Worm (Caenorhabditis elegans): ENCODE data around the gene lon-3.

The lon-3 gene

DNA sequence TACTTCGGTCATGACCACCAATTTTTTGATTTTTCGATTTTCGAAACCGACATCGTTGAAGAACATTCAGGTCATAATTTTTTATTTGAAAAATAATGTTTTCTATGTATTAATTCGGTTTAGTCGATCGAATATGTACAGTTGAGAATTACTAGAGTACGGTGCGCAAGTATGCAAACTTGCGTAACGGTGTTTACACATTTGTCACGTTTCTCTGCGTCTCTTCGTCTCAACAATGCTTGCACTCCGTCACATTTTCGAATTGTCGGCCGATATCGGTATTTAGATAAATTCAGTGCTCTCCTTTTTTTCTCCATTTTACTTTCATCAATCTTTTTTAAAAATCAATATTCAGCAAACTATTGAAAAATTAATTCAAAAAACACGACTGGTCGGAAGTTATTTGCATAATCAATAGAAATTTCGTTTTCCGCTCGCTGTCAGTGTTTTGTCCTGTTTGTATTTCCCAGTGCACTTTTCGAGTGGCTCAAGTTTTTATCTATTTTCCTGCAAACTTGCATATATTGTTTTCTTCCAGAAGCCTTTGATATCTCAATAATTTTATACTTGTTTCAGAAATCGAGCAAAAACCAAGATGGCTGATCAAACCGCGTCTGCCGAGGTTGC lies 7.4 kb downstream of the lon-3 start, which contains the start of gene dpy-30:
Gene dpy-30, plus strand, starts transcription at position 577 of the 627 bp plus-strand sequence.
- no peak for TF ChIP-seq ceh-19 (GFP tag; optimal IDR thresholded peaks at IDR 0.05)
- peak; percentile 24 for TF ChIP-seq ceh-34 (tag; optimal IDR thresholded peaks at IDR 0.05)
- no peak for TF ChIP-seq pat-9 (tag; optimal IDR thresholded peaks at IDR 0.05)
- TF ChIP-seq nfya-1 (tag; optimal IDR thresholded peaks at IDR 0.05) = peak; percentile 42
- TF ChIP-seq hlh-15 (tag; optimal IDR thresholded peaks at IDR 0.05) = no peak
- peak; percentile 33 for TF ChIP-seq hlh-30 (tag; optimal IDR thresholded peaks at IDR 0.05; ENCODE audit: insufficient read depth)
- TF ChIP-seq ceh-30 (tag; optimal IDR thresholded peaks at IDR 0.05) = peak; percentile 7

DNA sequence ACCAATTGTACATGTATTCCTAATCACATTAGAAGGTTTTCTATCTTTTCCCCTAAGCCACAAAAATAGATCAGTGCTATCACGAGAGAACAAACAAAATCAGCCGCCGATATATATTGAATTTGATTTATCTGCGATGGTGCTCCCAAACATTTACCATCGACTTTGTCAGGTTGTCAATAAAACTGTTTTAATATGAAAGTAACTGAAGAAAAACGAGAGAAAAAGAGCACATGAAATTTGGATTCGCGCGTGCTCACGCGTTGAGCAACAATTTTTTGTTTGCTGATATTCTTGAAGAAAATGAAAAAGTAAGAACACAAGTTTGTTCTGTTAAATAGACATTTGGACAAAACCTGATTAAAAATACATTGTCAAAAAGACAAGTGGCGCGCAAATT lies 9.6 kb downstream of the lon-3 start:
- TF ChIP-seq zip-5 (tag; optimal IDR thresholded peaks at IDR 0.05) = no peak
- no peak for TF ChIP-seq hlh-15 (tag; optimal IDR thresholded peaks at IDR 0.05)
- TF ChIP-seq unc-55 (GFP tag; optimal IDR thresholded peaks at IDR 0.05) = no peak
- TF ChIP-seq mec-3 (tag; optimal IDR thresholded peaks at IDR 0.05; ENCODE audit: borderline replicate concordance) = no peak
- TF ChIP-seq dve-1 (tag; optimal IDR thresholded peaks at IDR 0.05) = no peak
- no peak for TF ChIP-seq unc-42 (tag; optimal IDR thresholded peaks at IDR 0.05)
- no peak for TF ChIP-seq ceh-30 (tag; optimal IDR thresholded peaks at IDR 0.05)
- no peak for TF ChIP-seq ceh-22 (tag; optimal IDR thresholded peaks at IDR 0.05)
- no peak for TF ChIP-seq sox-2 (GFP tag; IDR thresholded peaks at IDR 0.05)
- no peak for TF ChIP-seq ceh-24 (tag; optimal IDR thresholded peaks at IDR 0.05)
- TF ChIP-seq C38D4.7 (GFP tag; optimal IDR thresholded peaks at IDR 0.05) = no peak

DNA sequence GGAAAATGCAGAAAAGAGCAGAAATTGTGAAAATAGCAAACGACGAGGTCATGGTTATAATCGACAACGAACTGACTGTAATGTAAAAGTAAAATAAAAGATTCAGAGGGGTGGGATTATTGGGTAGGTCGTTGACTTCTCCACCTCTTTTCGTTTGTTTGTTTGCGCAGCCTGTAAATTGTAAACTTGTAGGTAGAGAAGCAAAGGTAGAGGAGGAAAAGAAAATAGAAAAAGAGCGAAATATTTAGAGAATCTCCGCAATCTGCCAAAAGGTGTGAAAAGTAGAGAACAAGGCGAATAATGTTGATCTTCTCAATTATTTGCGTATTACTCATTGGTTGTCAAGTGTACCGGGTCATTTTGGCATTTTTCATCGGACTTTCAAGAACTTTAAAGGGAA lies 11.1 kb downstream of the lon-3 start, which contains the start of gene ZK863.8:
Gene ZK863.8, minus strand, starts transcription at position 173 of the 400 bp plus-strand sequence.
- TF ChIP-seq sox-4 (tag; optimal IDR thresholded peaks at IDR 0.05) (no peak), unc-42 (tag; optimal IDR thresholded peaks at IDR 0.05) (no peak), ceh-6 (GFP tag; optimal IDR thresholded peaks at IDR 0.05) (no peak), pag-3 (tag; optimal IDR thresholded peaks at IDR 0.05; ENCODE audit: borderline replicate concordance) (no peak), madf-2 (tag; optimal IDR thresholded peaks at IDR 0.05) (no peak), ets-4 (tag; optimal IDR thresholded peaks at IDR 0.05) (no peak), ceh-18 (tag; optimal IDR thresholded peaks at IDR 0.05) (no peak), nhr-11 (tag; optimal IDR thresholded peaks at IDR 0.05) (no peak), ama-1 (optimal IDR thresholded peaks at IDR 0.05) (no peak), che-1 (tag; optimal IDR thresholded peaks at IDR 0.05) (no peak), lin-11 (tag; optimal IDR thresholded peaks at IDR 0.05) (no peak), dve-1 (tag; optimal IDR thresholded peaks at IDR 0.05) (no peak), ttx-3 (tag; optimal IDR thresholded peaks at IDR 0.05) (no peak), sdc-2 (tag; optimal IDR thresholded peaks at IDR 0.05) (no peak), unc-3 (GFP tag; conservative IDR thresholded peaks at IDR 0.05) (no peak), unc-3 (tag; optimal IDR thresholded peaks at IDR 0.05) (no peak), ceh-24 (tag; optimal IDR thresholded peaks at IDR 0.05) (no peak), ceh-14 (tag; optimal IDR thresholded peaks at IDR 0.05) (no peak), ahr-1 (tag; optimal IDR thresholded peaks at IDR 0.05) (no peak)

DNA sequence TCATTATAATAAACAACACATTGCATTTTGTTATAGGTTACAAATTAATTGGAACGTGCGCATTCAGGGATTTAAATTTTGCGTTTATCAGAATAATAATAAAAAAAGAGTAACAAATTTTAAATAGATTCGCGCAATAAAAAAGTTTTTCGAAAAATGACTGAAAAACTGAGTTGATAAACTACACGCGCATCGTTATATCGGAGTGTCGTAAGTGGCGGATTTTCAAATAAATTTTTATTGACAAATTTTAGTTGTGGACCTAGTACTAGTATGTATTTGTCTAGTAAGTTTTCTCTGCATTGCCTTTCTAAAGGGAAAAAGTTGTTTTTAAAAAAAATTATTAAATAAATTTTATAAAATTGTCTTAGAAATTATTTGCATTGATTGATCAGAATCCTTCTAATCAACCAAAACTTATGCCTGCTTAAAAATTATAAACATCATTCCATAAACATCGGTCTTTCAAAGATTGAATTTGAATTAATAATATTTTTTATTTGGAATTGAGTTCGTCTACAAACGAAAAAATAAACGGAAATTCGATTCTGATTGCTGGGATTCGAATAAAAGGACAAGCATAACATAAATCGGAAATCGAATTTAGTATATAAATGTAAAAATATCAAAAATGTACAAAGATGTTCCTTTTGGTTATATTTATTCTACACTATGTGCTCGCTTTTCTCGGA lies 14.0 kb downstream of the lon-3 start, which contains the start of gene srd-4:
Gene srd-4, plus strand, starts transcription at position 642 of the 692 bp plus-strand sequence.
- no peak for TF ChIP-seq ceh-18 (tag; optimal IDR thresholded peaks at IDR 0.05)
- TF ChIP-seq nfya-1 (tag; optimal IDR thresholded peaks at IDR 0.05) = peak; percentile 6

DNA sequence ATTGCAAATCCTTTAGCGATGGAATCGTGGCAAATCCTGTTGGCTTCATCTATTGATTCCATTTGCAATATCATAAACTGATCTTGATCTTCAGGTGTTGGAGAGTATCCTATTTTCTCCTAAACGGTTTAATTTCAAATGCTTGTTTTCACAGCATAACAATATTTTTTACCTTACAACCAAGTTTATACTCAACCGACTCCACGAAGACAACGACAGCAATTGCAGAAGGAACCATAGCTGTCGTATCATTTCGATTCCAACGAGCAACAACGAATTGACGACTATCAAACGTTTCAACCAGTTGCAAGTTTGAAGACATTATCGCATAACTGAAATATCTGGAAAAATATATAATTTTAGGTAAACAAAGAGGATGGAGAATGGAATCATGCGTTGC lies 14.6 kb downstream of the lon-3 start, which contains the start of gene usip-1:
Gene usip-1, minus strand, starts transcription at position 341 of the 400 bp plus-strand sequence.
- TF ChIP-seq elt-4 (tag; optimal IDR thresholded peaks at IDR 0.05) (no peak), unc-55 (GFP tag; optimal IDR thresholded peaks at IDR 0.05) (no peak), C38D4.7 (GFP tag; optimal IDR thresholded peaks at IDR 0.05) (no peak), mec-3 (tag; optimal IDR thresholded peaks at IDR 0.05; ENCODE audit: borderline replicate concordance) (no peak), lin-11 (tag; optimal IDR thresholded peaks at IDR 0.05) (no peak), pag-3 (tag; optimal IDR thresholded peaks at IDR 0.05; ENCODE audit: borderline replicate concordance) (no peak)
